Worm (Caenorhabditis elegans): ENCODE measurements around the gene Y46G5A.28.

- no peak for TF ChIP-seq nhr-28 (tag; optimal IDR thresholded peaks at IDR 0.05)
- TF ChIP-seq cnd-1 (tag; optimal IDR thresholded peaks at IDR 0.05) = no peak
- no peak for TF ChIP-seq elt-1 (tag; optimal IDR thresholded peaks at IDR 0.05; ENCODE audit: borderline replicate concordance, insufficient read depth)
- TF ChIP-seq lsy-2 (tag; optimal IDR thresholded peaks at IDR 0.05) = no peak
Measured at ce11 chrII:12895078-12895670, 44.9 kb downstream of the Y46G5A.28 start, which contains the start of the genes clec-62 and clec-63.
